Worm (Caenorhabditis elegans): ENCODE measurements around the gene C45B11.6.

ce11 chrV:11043767-11044166, at the start of gene C45B11.6:
- no peak for TF ChIP-seq tbx-2 (tag; optimal IDR thresholded peaks at IDR 0.05)
- no peak for TF ChIP-seq unc-55 (GFP tag; optimal IDR thresholded peaks at IDR 0.05)
- no peak for TF ChIP-seq nfya-1 (tag; optimal IDR thresholded peaks at IDR 0.05)
- no peak for TF ChIP-seq ceh-24 (tag; optimal IDR thresholded peaks at IDR 0.05)
- TF ChIP-seq pax-1 (tag; optimal IDR thresholded peaks at IDR 0.05): no peak
- no peak for TF ChIP-seq sox-2 (GFP tag; IDR thresholded peaks at IDR 0.05)

All from whole organism, late embryonic.